Fruit fly (Drosophila melanogaster) whole organism, embryonic: ENCODE measurements around the gene Phae2.

Experiments used
- CG10267 ChIP-seq: fragments of 200-800 bp; sonication (Bioruptor generic); optimal IDR thresholded peaks from 2 replicates; lab custom pipeline; 2018; ENCODE audit warnings: missing biosample characterization, mild to moderate bottlenecking, missing genetic modification characterization, moderate library complexity
- CG11247 ChIP-seq: fragments of 200-800 bp; sonication (Bioruptor generic); IDR thresholded peaks from 2 replicates; pipeline ENCODE4 v1.3.6; 2022; ENCODE audit warnings: missing biosample characterization, missing genetic modification characterization
- CG12299 ChIP-seq: fragments of 200-800 bp; sonication (Bioruptor generic); optimal IDR thresholded peaks from 2 replicates; lab custom pipeline; 2018; ENCODE audit warnings: missing biosample characterization, mild to moderate bottlenecking, missing genetic modification characterization
- CG13424 ChIP-seq: fragments of 200-800 bp; sonication (Bioruptor generic); optimal IDR thresholded peaks from 2 replicates; lab custom pipeline; 2019; ENCODE audit warnings: missing biosample characterization, mild to moderate bottlenecking, missing genetic modification characterization, moderate library complexity
- CG5953 ChIP-seq: fragments of 200-800 bp; sonication (Bioruptor generic); IDR thresholded peaks from 2 replicates; pipeline ENCODE4 v1.3.6; 2022; ENCODE audit warnings: missing biosample characterization, missing genetic modification characterization
- bowl ChIP-seq: fragments of 200-800 bp; sonication (Bioruptor generic); IDR thresholded peaks from 2 replicates; pipeline ENCODE4 v1.3.6; 2022; ENCODE audit warnings: missing biosample characterization, missing genetic modification characterization
- lbe ChIP-seq: fragments of 200-800 bp; sonication (Bioruptor generic); optimal IDR thresholded peaks from 2 replicates; lab custom pipeline; 2016; ENCODE audit warnings: missing biosample characterization, mild to moderate bottlenecking, missing genetic modification characterization
- pan ChIP-seq, 4 experiments: fragments of >200 bp in 3 of 4; fragments of 200-800 bp in 1 of 4; sonication (Bioruptor generic) in 1 of 4; optimal IDR thresholded peaks in 3 of 4; IDR thresholded peaks in 1 of 4; 2 replicates each; pipeline versions ENCODE4 v1.3.6 to Lab custom; 2017 to 2022; ENCODE audit warnings: missing biosample characterization in 2 of 4, missing genetic modification characterization in 2 of 4, mixed read lengths in 1 of 4

dm6 chr2L:12085010-12085409 lies 25.9 kb upstream of the Phae2 start:
- TF ChIP-seq CG5953 (no peak), CG13424 (tag; lab: Kevin White, UChicago) (no peak), bowl (GFP tag; lab: Robert Waterston, UW) (no peak), CG12299 (no peak), pan (optimal IDR thresholded peaks at IDR 0.05; lab: Kevin White, UChicago) (no peak), pan (GFP tag; optimal IDR thresholded peaks at IDR 0.05 in 1 of 2, IDR thresholded peaks at IDR 0.05 in 1 of 2) (no peak), lbe (GFP tag; lab: Kevin White, UChicago) (no peak), CG11247 (GFP tag; lab: Robert Waterston, UW) (no peak), CG10267 (tag; lab: Kevin White, UChicago) (no peak)
